Worm (Caenorhabditis elegans) whole organism, midembryonic: ENCODE measurements around the gene inx-11.

Experiments
- T22C8.4 ChIP-seq: fragments of 200-800 bp; sonication (Bioruptor generic); IDR thresholded peaks from 2 replicates; pipeline ENCODE4 v1.3.6; 2022; ENCODE audit warnings: missing genetic modification characterization, missing compliant biosample characterization
- cog-1 ChIP-seq: sonication (generic microtip); optimal IDR thresholded peaks from 2 replicates; lab custom pipeline; 2016; ENCODE audit warnings: missing genetic modification characterization, missing compliant biosample characterization
- flt-1 ChIP-seq: fragments of 200-800 bp; sonication (Bioruptor generic); IDR thresholded peaks from 2 replicates; pipeline ENCODE4 v1.3.6; 2022; ENCODE audit warnings: missing genetic modification characterization, missing compliant biosample characterization
- klf-2 ChIP-seq: fragments of 200-800 bp; sonication (Bioruptor generic); conservative IDR thresholded peaks from 2 replicates; pipeline ENCODE4 v1.3.6; 2022; ENCODE audit warnings: missing genetic modification reagents, missing genetic modification characterization, missing compliant biosample characterization
- ref-1 ChIP-seq: fragments of 200-800 bp; sonication (Bioruptor generic); conservative IDR thresholded peaks from 2 replicates; pipeline ENCODE4 v1.3.6; 2022; ENCODE audit warnings: missing genetic modification reagents, missing genetic modification characterization, missing compliant biosample characterization
- tab-1 ChIP-seq: fragments of 200-800 bp; sonication (Bioruptor generic); IDR thresholded peaks from 2 replicates; pipeline ENCODE4 v1.3.6; 2022; ENCODE audit warnings: missing genetic modification characterization, missing compliant biosample characterization
- ztf-23 ChIP-seq: fragments of 200-800 bp; sonication (Bioruptor generic); IDR thresholded peaks from 2 replicates; pipeline ENCODE4 v1.3.6; 2022; ENCODE audit warnings: missing genetic modification reagents, missing genetic modification characterization, missing compliant biosample characterization
- ztf-29 ChIP-seq: fragments of 200-800 bp; sonication (Bioruptor generic); IDR thresholded peaks from 2 replicates; pipeline ENCODE4 v1.3.6; 2022; ENCODE audit warnings: missing genetic modification reagents, missing genetic modification characterization, missing compliant biosample characterization

DNA sequence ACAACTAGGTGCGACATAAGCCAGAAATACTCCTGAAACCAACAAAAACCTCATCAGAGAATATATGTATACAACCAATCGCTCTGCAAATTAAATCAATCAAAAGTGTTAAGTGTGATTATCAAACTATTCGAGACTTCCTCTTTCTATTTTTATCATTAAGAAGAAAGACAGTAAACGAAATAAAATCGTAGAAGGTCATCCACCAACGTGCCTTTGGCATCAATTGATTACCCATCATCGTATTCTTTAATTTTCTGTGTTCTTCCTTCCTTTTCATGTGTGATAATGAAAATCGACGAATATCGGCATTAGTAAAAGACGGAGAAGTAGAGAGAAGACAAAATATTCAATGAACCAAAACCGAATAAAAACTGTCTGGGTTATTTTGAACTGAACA is 24.9 kb downstream of the inx-11 start:
- TF ChIP-seq tab-1 (GFP tag; lab: Robert Waterston, UW) = no peak
- no peak for TF ChIP-seq klf-2 (GFP tag; lab: Robert Waterston, UW)
- TF ChIP-seq flt-1 (GFP tag; lab: Robert Waterston, UW) = no peak
- no peak for TF ChIP-seq cog-1 (tag; lab: Kevin White, UChicago)
- TF ChIP-seq T22C8.4 (GFP tag; lab: Robert Waterston, UW) = no peak
- no peak for TF ChIP-seq ztf-23
- no peak for TF ChIP-seq ref-1 (GFP tag; lab: Robert Waterston, UW)
- TF ChIP-seq ztf-29 (GFP tag; lab: Robert Waterston, UW) = no peak
